Worm (Caenorhabditis elegans) whole organism, early embryonic: ENCODE data around the gene clec-161.

Experiments used
- B0310.2 ChIP-seq: sonication (generic microtip); optimal IDR thresholded peaks from 2 replicates; lab custom pipeline; 2016; ENCODE audit warnings: mild to moderate bottlenecking, missing genetic modification characterization, missing compliant biosample characterization
- aly-1 ChIP-seq: sonication (generic microtip); optimal IDR thresholded peaks from 2 replicates; lab custom pipeline; 2016; ENCODE audit warnings: missing genetic modification characterization, missing compliant biosample characterization
- ama-1 ChIP-seq: fragments of 150-350 bp; optimal IDR thresholded peaks from 2 replicates; lab custom pipeline; 2014
- ceh-13 ChIP-seq: fragments of 200-800 bp; sonication (Bioruptor generic); optimal IDR thresholded peaks from 2 replicates; lab custom pipeline; 2018; ENCODE audit warnings: mild to moderate bottlenecking, missing genetic modification characterization, missing compliant biosample characterization
- flt-1 ChIP-seq: fragments of 200-800 bp; sonication (Bioruptor generic); IDR thresholded peaks from 2 replicates; pipeline ENCODE4 v1.3.6; 2022; ENCODE audit warnings: missing genetic modification characterization, missing compliant biosample characterization
- hmbx-1 ChIP-seq: sonication (generic microtip); optimal IDR thresholded peaks from 2 replicates; lab custom pipeline; 2016; ENCODE audit warnings: mild to moderate bottlenecking, missing genetic modification characterization, missing compliant biosample characterization
- hmg-4 ChIP-seq: fragments of 200-800 bp; sonication (Bioruptor generic); optimal IDR thresholded peaks from 2 replicates; lab custom pipeline; 2018; ENCODE audit warnings: mild to moderate bottlenecking, missing genetic modification characterization, missing compliant biosample characterization
- hnd-1 ChIP-seq: sonication (generic microtip); optimal IDR thresholded peaks from 2 replicates; lab custom pipeline; 2016; ENCODE audit warnings: missing genetic modification characterization, missing compliant biosample characterization
- pes-1 ChIP-seq: fragments of 200-800 bp; sonication (Bioruptor generic); IDR thresholded peaks from 2 replicates; pipeline ENCODE4 v1.3.6; 2022; ENCODE audit warnings: missing genetic modification reagents, missing genetic modification characterization, missing compliant biosample characterization
- scrt-1 ChIP-seq: fragments of 200-800 bp; sonication (Bioruptor generic); IDR thresholded peaks from 2 replicates; pipeline ENCODE4 v1.3.6; 2022; ENCODE audit warnings: missing genetic modification characterization, missing compliant biosample characterization
- tra-4 ChIP-seq: sonication (generic microtip); optimal IDR thresholded peaks from 2 replicates; lab custom pipeline; 2017; ENCODE audit warnings: missing genetic modification characterization, missing compliant biosample characterization

ce11 chrIII:9617599-9618262 lies 9.2 kb upstream of the clec-161 start:
- TF ChIP-seq flt-1 (no peak), hnd-1 (tag; lab: Kevin White, UChicago) (no peak), tra-4 (no peak), pes-1 (GFP tag; lab: Robert Waterston, UW) (no peak), ama-1 (no peak), scrt-1 (GFP tag; lab: Robert Waterston, UW) (no peak), hmbx-1 (tag; lab: Kevin White, UChicago) (no peak), aly-1 (tag; lab: Kevin White, UChicago) (no peak), B0310.2 (tag; lab: Kevin White, UChicago) (no peak), hmg-4 (GFP tag; lab: Kevin White, UChicago) (no peak), ceh-13 (no peak)
